Fruit fly (Drosophila melanogaster) whole organism, pupa: ENCODE data around the gene pHCl-1.

ENCODE experiments used
- CG8159 ChIP-seq: fragments of 200-800 bp; sonication (Bioruptor generic); optimal IDR thresholded peaks from 3 replicates; lab custom pipeline; 2018; ENCODE audit warnings: missing biosample characterization, mild to moderate bottlenecking, missing genetic modification characterization, moderate library complexity
- CG8301 ChIP-seq: fragments of 200-800 bp; sonication (Bioruptor generic); optimal IDR thresholded peaks from 2 replicates; lab custom pipeline; 2018; ENCODE audit warnings: missing biosample characterization, mild to moderate bottlenecking, missing genetic modification characterization

DNA sequence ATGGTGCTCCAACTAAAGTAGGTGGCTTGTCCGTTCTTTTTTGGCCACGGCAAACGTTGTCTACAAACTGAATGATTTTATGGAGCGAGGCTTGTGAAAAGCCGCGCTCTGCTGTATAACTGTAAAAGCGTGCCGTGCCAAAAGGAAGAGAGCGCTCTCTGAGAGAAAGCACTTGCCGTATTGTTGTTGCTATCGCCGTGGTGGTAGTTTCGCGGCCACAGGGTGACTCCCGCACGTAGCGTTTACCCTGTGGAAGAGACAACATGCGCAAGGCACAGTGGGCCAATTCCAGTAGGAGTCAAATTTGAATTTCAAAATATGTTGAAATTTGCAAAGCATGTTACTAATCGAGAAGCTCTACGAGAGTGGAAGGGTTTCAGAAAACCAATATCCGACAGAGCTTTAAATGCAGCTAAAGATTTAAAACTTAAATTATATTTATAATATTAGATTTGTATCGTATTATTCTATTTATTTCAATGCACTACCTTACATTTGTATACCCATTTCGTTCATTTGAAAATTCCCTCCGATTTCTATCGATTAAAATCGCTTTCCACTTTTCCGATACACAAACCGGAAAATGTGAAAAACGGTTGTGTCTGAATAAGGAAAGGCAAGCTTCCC, 26.1 kb upstream of the pHCl-1 start, which contains the start of gene sff:
- peak; percentile 48 for TF ChIP-seq CG8159
- TF ChIP-seq CG8301 (tag; lab: Kevin White, UChicago), result peak; percentile 57
